Worm (Caenorhabditis elegans) whole organism, L3 larva: Measurements from ENCODE around the gene phy-3.

ENCODE experiments used
- R02D3.7 ChIP-seq: fragments of 150-350 bp; optimal IDR thresholded peaks from 2 replicates; lab custom pipeline; 2014; ENCODE audit warnings: missing biosample characterization, missing genetic modification characterization
- ZK546.5 ChIP-seq: sonication (generic microtip); optimal IDR thresholded peaks from 2 replicates; lab custom pipeline; 2017; ENCODE audit warnings: missing biosample characterization, missing genetic modification characterization
- aly-2 ChIP-seq: fragments of 150-350 bp; optimal IDR thresholded peaks from 2 replicates; lab custom pipeline; 2014; ENCODE audit warnings: missing biosample characterization, missing genetic modification characterization
- ama-1 ChIP-seq: fragments of 150-350 bp; optimal IDR thresholded peaks from 2 replicates; lab custom pipeline; 2018
- ceh-16 ChIP-seq: sonication (generic microtip); optimal IDR thresholded peaks from 2 replicates; lab custom pipeline; 2017; ENCODE audit warnings: missing biosample characterization, missing genetic modification characterization
- ceh-28 ChIP-seq: fragments of 150-350 bp; optimal IDR thresholded peaks from 2 replicates; lab custom pipeline; 2014; ENCODE audit warnings: missing biosample characterization, missing genetic modification reagents, missing genetic modification characterization
- ceh-82 ChIP-seq: fragments of 150-350 bp; optimal IDR thresholded peaks from 2 replicates; lab custom pipeline; 2014; ENCODE audit warnings: missing biosample characterization, missing genetic modification characterization
- daf-12 ChIP-seq: fragments of 150-350 bp; optimal IDR thresholded peaks from 2 replicates; lab custom pipeline; 2014; ENCODE audit warnings: missing biosample characterization, missing genetic modification reagents, missing genetic modification characterization
- egl-5 ChIP-seq: fragments of 150-350 bp; optimal IDR thresholded peaks from 2 replicates; lab custom pipeline; 2017; ENCODE audit warnings: missing biosample characterization, missing genetic modification reagents, missing genetic modification characterization, inconsistent platforms
- elt-1 ChIP-seq: fragments of 150-350 bp; optimal IDR thresholded peaks from 2 replicates; lab custom pipeline; 2014; ENCODE audit warnings: missing biosample characterization, missing genetic modification characterization
- elt-2 ChIP-seq: sonication (generic microtip); optimal IDR thresholded peaks from 2 replicates; lab custom pipeline; 2016; ENCODE audit warnings: missing genetic modification reagents, mild to moderate bottlenecking, missing genetic modification characterization, missing compliant biosample characterization
- elt-3 ChIP-seq, 3 experiments: fragments of 150-350 bp in 1 of 3; sonication (generic microtip) in 2 of 3; optimal IDR thresholded peaks; 2 replicates in 2 of 3; 4 replicates in 1 of 3; lab custom pipeline; 2014 to 2017; ENCODE audit warnings: missing biosample characterization in 3 of 3, missing genetic modification characterization in 3 of 3
- fkh-10 ChIP-seq: sonication (generic microtip); optimal IDR thresholded peaks from 2 replicates; lab custom pipeline; 2017; ENCODE audit warnings: missing biosample characterization, missing genetic modification reagents, missing genetic modification characterization
- fkh-2 ChIP-seq: fragments of 150-350 bp; optimal IDR thresholded peaks from 2 replicates; lab custom pipeline; 2014; ENCODE audit warnings: missing biosample characterization, missing genetic modification reagents, missing genetic modification characterization
- fos-1 ChIP-seq: fragments of 150-350 bp; optimal IDR thresholded peaks from 2 replicates; lab custom pipeline; 2014; ENCODE audit warnings: missing biosample characterization, missing genetic modification characterization
- hmg-11 ChIP-seq: sonication (generic microtip); optimal IDR thresholded peaks from 2 replicates; lab custom pipeline; 2016; ENCODE audit warnings: missing genetic modification characterization, missing compliant biosample characterization
- lin-15B ChIP-seq: fragments of 150-350 bp; optimal IDR thresholded peaks from 2 replicates; lab custom pipeline; 2014; ENCODE audit warnings: missing biosample characterization, missing genetic modification characterization
- lin-39 ChIP-seq: fragments of 150-350 bp; optimal IDR thresholded peaks from 2 replicates; lab custom pipeline; 2018; ENCODE audit warnings: missing biosample characterization, missing genetic modification reagents, missing genetic modification characterization
- mdl-1 ChIP-seq: fragments of 150-350 bp; optimal IDR thresholded peaks from 2 replicates; lab custom pipeline; 2014; ENCODE audit warnings: missing biosample characterization, missing genetic modification characterization
- mml-1 ChIP-seq: fragments of 150-350 bp; sonication (generic microtip); optimal IDR thresholded peaks from 3 replicates; lab custom pipeline; 2014; ENCODE audit warnings: missing biosample characterization, missing genetic modification characterization
- nfya-1 ChIP-seq: sonication (generic microtip); optimal IDR thresholded peaks from 2 replicates; lab custom pipeline; 2017; ENCODE audit warnings: missing genetic modification characterization, mild to moderate bottlenecking, missing compliant biosample characterization, antibody characterized with exemption, moderate library complexity; ENCODE audit not compliant: insufficient read depth
- nhr-11 ChIP-seq: fragments of 150-350 bp; optimal IDR thresholded peaks from 2 replicates; lab custom pipeline; 2014; ENCODE audit warnings: missing biosample characterization, missing genetic modification characterization
- nhr-12 ChIP-seq: fragments of 150-350 bp; optimal IDR thresholded peaks from 2 replicates; lab custom pipeline; 2014; ENCODE audit warnings: missing biosample characterization, missing genetic modification characterization
- nhr-23 ChIP-seq: fragments of 150-350 bp; optimal IDR thresholded peaks from 2 replicates; lab custom pipeline; 2014; ENCODE audit warnings: missing biosample characterization, missing genetic modification reagents, missing genetic modification characterization
- nhr-237 ChIP-seq: fragments of 150-350 bp; optimal IDR thresholded peaks from 2 replicates; lab custom pipeline; 2014; ENCODE audit warnings: missing biosample characterization, missing genetic modification characterization
- nhr-28 ChIP-seq: fragments of 150-350 bp; optimal IDR thresholded peaks from 2 replicates; lab custom pipeline; 2014; ENCODE audit warnings: missing biosample characterization, missing genetic modification characterization
- nhr-67 ChIP-seq: fragments of 150-350 bp; optimal IDR thresholded peaks from 2 replicates; lab custom pipeline; 2014; ENCODE audit warnings: missing biosample characterization, missing genetic modification characterization
- nhr-77 ChIP-seq: fragments of 150-350 bp; optimal IDR thresholded peaks from 2 replicates; lab custom pipeline; 2014; ENCODE audit warnings: missing biosample characterization, missing genetic modification characterization
- pha-4 ChIP-seq: fragments of 150-350 bp; optimal IDR thresholded peaks from 2 replicates; lab custom pipeline; 2014; ENCODE audit warnings: missing biosample characterization, missing genetic modification reagents, missing genetic modification characterization
- unc-39 ChIP-seq: sonication (generic microtip); optimal IDR thresholded peaks from 4 replicates; lab custom pipeline; 2017; ENCODE audit warnings: missing biosample characterization, missing genetic modification characterization
- unc-62 ChIP-seq: fragments of 150-350 bp; sonication (generic microtip); optimal IDR thresholded peaks from 4 replicates; lab custom pipeline; 2014; ENCODE audit warnings: missing biosample characterization, missing genetic modification reagents, missing genetic modification characterization
- zag-1 ChIP-seq: fragments of 150-350 bp; optimal IDR thresholded peaks from 2 replicates; lab custom pipeline; 2014; ENCODE audit warnings: missing biosample characterization, missing genetic modification characterization
- ztf-11 ChIP-seq: fragments of 150-350 bp; optimal IDR thresholded peaks from 2 replicates; lab custom pipeline; 2014; ENCODE audit warnings: missing biosample characterization, missing genetic modification characterization
- ztf-4 ChIP-seq: fragments of 150-350 bp; optimal IDR thresholded peaks from 2 replicates; lab custom pipeline; 2014; ENCODE audit warnings: missing biosample characterization, missing genetic modification characterization

phy-3 gene

DNA sequence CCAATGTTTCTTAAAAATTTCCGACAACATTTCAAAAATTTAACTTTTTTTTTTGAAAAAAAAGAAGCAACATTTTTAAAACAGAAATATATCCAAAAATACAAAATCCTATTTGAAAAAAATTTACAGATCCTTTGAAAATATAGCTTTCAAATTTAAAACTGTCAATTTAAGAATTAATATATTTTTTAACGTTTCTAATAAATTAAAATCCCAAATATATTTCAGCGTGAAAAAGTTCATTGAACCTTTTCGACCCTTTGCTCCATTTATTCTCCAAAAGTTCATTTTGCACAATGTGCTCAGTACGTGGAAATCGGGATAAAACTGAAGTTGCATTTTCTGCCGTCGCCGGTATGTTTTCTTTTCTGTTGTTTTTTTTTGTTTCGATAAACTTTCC lies at the start of gene phy-3:
Gene phy-3 (plus strand): TSS at position 301 of the 400 bp plus-strand sequence.
- TF ChIP-seq nhr-23 (tag; lab: Kevin White, UChicago) (no peak), unc-39 (tag; lab: Kevin White, UChicago) (no peak), elt-2 (tag; lab: Kevin White, UChicago) (no peak), elt-1 (no peak), ztf-4 (tag; lab: Kevin White, UChicago) (no peak), hmg-11 (no peak)

DNA sequence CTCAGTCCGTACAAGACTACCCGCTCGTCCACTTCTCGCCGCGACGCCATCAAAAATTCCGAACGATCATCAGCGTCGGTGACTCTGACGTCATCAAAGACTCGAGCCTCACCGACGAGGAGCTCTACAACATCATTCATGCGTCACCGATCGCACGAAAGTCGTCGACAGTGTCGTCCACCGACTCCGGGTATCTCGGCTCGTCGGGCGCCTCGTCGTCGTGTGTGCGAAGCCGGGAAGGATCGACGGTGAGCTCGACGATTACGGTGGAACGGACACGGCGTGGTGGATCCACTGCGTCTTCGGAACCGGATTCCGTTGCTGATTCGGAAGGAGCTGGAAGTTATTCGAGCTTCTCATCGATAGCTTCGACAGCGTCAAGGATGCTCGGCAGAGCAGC lies 48.2 kb upstream of the phy-3 start:
- TF ChIP-seq zag-1 (tag; lab: Kevin White, UChicago) (no peak), nhr-237 (tag; lab: Kevin White, UChicago) (no peak), ceh-28 (tag; lab: Kevin White, UChicago) (no peak), elt-3 (tag; optimal IDR thresholded peaks at IDR 0.05; lab: Kevin White, UChicago) (no peak), nhr-28 (tag; lab: Kevin White, UChicago) (no peak), fos-1 (tag; lab: Kevin White, UChicago) (no peak), ama-1 (lab: Kevin White, UChicago) (no peak)
- TF ChIP-seq, all 47 proteins: peak for 0

ce11 chrV:16786012-16786411 lies 47.0 kb upstream of the phy-3 start:
- TF ChIP-seq nhr-11 = no peak
- TF ChIP-seq nhr-28 (tag; lab: Kevin White, UChicago) = no peak
- TF ChIP-seq ZK546.5 (tag; lab: Kevin White, UChicago) = no peak
- TF ChIP-seq elt-1 = no peak
- TF ChIP-seq pha-4 (tag; lab: Kevin White, UChicago) = no peak
- no peak for TF ChIP-seq elt-2 (tag; lab: Kevin White, UChicago)
- no peak for TF ChIP-seq nhr-67
- TF ChIP-seq lin-39 = no peak
- TF ChIP-seq R02D3.7 (tag; lab: Kevin White, UChicago) = no peak
- no peak for TF ChIP-seq aly-2 (tag; lab: Kevin White, UChicago)
- no peak for TF ChIP-seq ztf-11
- no peak for TF ChIP-seq mml-1 (tag; lab: Kevin White, UChicago)
- TF ChIP-seq nhr-237 (tag; lab: Kevin White, UChicago) = no peak
- no peak for TF ChIP-seq unc-62
- TF ChIP-seq egl-5 (tag; lab: Kevin White, UChicago) = no peak
- TF ChIP-seq fkh-10 (GFP tag; lab: Kevin White, UChicago) = no peak
- no peak for TF ChIP-seq lin-15B (tag; lab: Kevin White, UChicago)
- TF ChIP-seq ztf-4 (tag; lab: Kevin White, UChicago) = no peak
- no peak for TF ChIP-seq nhr-77

DNA sequence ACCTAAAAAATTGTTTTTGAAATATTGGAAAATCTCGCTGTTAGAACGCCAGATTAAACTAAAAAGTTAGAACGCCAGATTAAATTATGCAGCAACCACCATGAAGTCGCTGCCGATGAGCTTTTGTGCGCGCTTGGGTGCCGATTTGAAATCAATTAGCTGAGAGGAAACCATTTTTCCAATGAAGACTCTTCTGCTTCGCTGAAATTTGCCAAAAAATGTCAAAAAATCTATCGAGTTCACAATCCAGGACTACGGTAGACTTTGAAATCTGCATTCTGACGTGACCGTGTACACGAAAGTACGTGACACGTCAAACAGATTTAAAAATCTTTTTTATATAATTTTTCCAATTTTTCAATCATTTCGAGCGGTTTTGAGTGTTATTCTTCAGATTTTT lies 44.0 kb upstream of the phy-3 start, which contains the start of gene immt-2:
Gene immt-2 (plus strand): TSS at position 301 of the 400 bp plus-strand sequence.
- TF ChIP-seq lin-15B (tag; lab: Kevin White, UChicago) (no peak), ztf-11 (no peak), fos-1 (tag; lab: Kevin White, UChicago) (no peak), elt-2 (tag; lab: Kevin White, UChicago) (no peak), nfya-1 (tag; lab: Kevin White, UChicago) (no peak), daf-12 (tag; lab: Kevin White, UChicago) (no peak), ama-1 (lab: Kevin White, UChicago) (no peak), elt-1 (no peak)

ce11 chrV:16792717-16793116 lies 40.2 kb upstream of the phy-3 start:
- TF ChIP-seq nhr-11 (no peak), nhr-28 (tag; lab: Kevin White, UChicago) (no peak), pha-4 (tag; lab: Kevin White, UChicago) (no peak), nhr-12 (tag; lab: Kevin White, UChicago) (no peak), fos-1 (tag; lab: Kevin White, UChicago) (no peak), nhr-23 (tag; lab: Kevin White, UChicago) (no peak), mdl-1 (no peak), ceh-16 (tag; lab: Kevin White, UChicago) (no peak), fkh-2 (no peak), daf-12 (tag; lab: Kevin White, UChicago) (no peak), ceh-82 (no peak), lin-39 (no peak)
